Worm (Caenorhabditis elegans) whole organism, young adult: ENCODE results near the gene W02B3.4.

Experiments used
- C06A6.2 ChIP-seq: fragments of 200-800 bp; sonication (Bioruptor generic); conservative IDR thresholded peaks from 2 replicates; pipeline ENCODE4 v1.3.6; 2022; ENCODE audit warnings: missing genetic modification characterization, missing compliant biosample characterization
- D2030.7 ChIP-seq: fragments of 200-800 bp; sonication (Bioruptor generic); IDR thresholded peaks from 2 replicates; pipeline ENCODE4 v1.3.6; 2022; ENCODE audit warnings: missing genetic modification reagents, missing genetic modification characterization, missing compliant biosample characterization
- F37B4.10 ChIP-seq: fragments of 200-800 bp; sonication (Bioruptor generic); IDR thresholded peaks from 2 replicates; pipeline ENCODE4 v1.3.6; 2022; ENCODE audit warnings: missing genetic modification characterization, missing compliant biosample characterization
- Y53F4B.3 ChIP-seq: fragments of 200-800 bp; sonication (Bioruptor generic); IDR thresholded peaks from 2 replicates; pipeline ENCODE4 v1.3.6; 2022; ENCODE audit warnings: missing genetic modification reagents, missing genetic modification characterization, missing compliant biosample characterization
- Y56A3A.18 ChIP-seq: fragments of 200-800 bp; sonication (Bioruptor generic); IDR thresholded peaks from 2 replicates; pipeline ENCODE4 v1.3.6; 2022; ENCODE audit warnings: missing genetic modification reagents, missing genetic modification characterization, missing compliant biosample characterization
- Y79H2A.3 ChIP-seq: fragments of 200-800 bp; sonication (Bioruptor generic); conservative IDR thresholded peaks from 2 replicates; pipeline ENCODE4 v1.3.6; 2022; ENCODE audit warnings: missing genetic modification reagents, missing genetic modification characterization, missing compliant biosample characterization
- ZK185.1 ChIP-seq: sonication (generic microtip); optimal IDR thresholded peaks from 2 replicates; lab custom pipeline; 2016; ENCODE audit warnings: mild to moderate bottlenecking, missing genetic modification characterization, missing compliant biosample characterization; ENCODE audit not compliant: poor library complexity, severe bottlenecking
- aptf-3 ChIP-seq: fragments of 200-800 bp; sonication (Bioruptor generic); IDR thresholded peaks from 2 replicates; pipeline ENCODE4 v1.3.6; 2022; ENCODE audit warnings: missing genetic modification characterization, missing compliant biosample characterization
- ceh-100 ChIP-seq: fragments of 200-800 bp; sonication (Bioruptor generic); IDR thresholded peaks from 2 replicates; pipeline ENCODE4 v1.3.6; 2022; ENCODE audit warnings: missing genetic modification reagents, missing genetic modification characterization, missing compliant biosample characterization
- ceh-79 ChIP-seq: sonication (generic microtip); optimal IDR thresholded peaks from 2 replicates; lab custom pipeline; 2017; ENCODE audit warnings: mild to moderate bottlenecking, missing genetic modification characterization, missing compliant biosample characterization
- die-1 ChIP-seq: sonication (generic microtip); optimal IDR thresholded peaks from 2 replicates; lab custom pipeline; 2016; ENCODE audit warnings: missing genotype, mild to moderate bottlenecking, missing genetic modification characterization, missing compliant biosample characterization
- dpl-1 ChIP-seq: fragments of 150-350 bp; optimal IDR thresholded peaks from 2 replicates; lab custom pipeline; 2014; ENCODE audit warnings: missing biosample characterization, missing genetic modification reagents, missing genetic modification characterization
- efl-1 ChIP-seq: fragments of 150-350 bp; optimal IDR thresholded peaks from 2 replicates; lab custom pipeline; 2014; ENCODE audit warnings: missing biosample characterization, missing genetic modification reagents, missing genetic modification characterization
- hmg-1.2 ChIP-seq: fragments of 200-800 bp; sonication (Bioruptor generic); IDR thresholded peaks from 2 replicates; pipeline ENCODE4 v1.3.6; 2022; ENCODE audit warnings: missing genetic modification reagents, missing genetic modification characterization, missing compliant biosample characterization
- let-607 ChIP-seq, 2 experiments: fragments of 200-800 bp in 1 of 2; sonication (Bioruptor generic) in 1 of 2; sonication (generic microtip) in 1 of 2; optimal IDR thresholded peaks; 2 replicates each; lab custom pipeline; 2016 to 2018; ENCODE audit warnings: mild to moderate bottlenecking in 2 of 2, missing compliant biosample characterization in 2 of 2, missing genetic modification characterization in 2 of 2, moderate library complexity in 2 of 2, missing genotype in 1 of 2
- lsl-1 ChIP-seq: fragments of 200-800 bp; sonication (Bioruptor generic); optimal IDR thresholded peaks from 2 replicates; lab custom pipeline; 2018; ENCODE audit warnings: mild to moderate bottlenecking, missing genetic modification characterization, moderate library complexity, missing compliant biosample characterization
- madf-3 ChIP-seq: fragments of 200-800 bp; sonication (Bioruptor generic); IDR thresholded peaks from 2 replicates; pipeline ENCODE4 v1.3.6; 2022; ENCODE audit warnings: missing genetic modification reagents, missing genetic modification characterization, missing compliant biosample characterization
- madf-6 ChIP-seq: fragments of 200-800 bp; sonication (Bioruptor generic); IDR thresholded peaks from 2 replicates; pipeline ENCODE4 v1.3.6; 2022; ENCODE audit warnings: missing genetic modification reagents, missing genetic modification characterization, missing compliant biosample characterization
- nfya-2 ChIP-seq: fragments of 200-800 bp; sonication (Bioruptor generic); IDR thresholded peaks from 2 replicates; pipeline ENCODE4 v1.3.6; 2022; ENCODE audit warnings: missing genetic modification reagents, missing genetic modification characterization, missing compliant biosample characterization
- nhr-120 ChIP-seq: fragments of 200-800 bp; sonication (Bioruptor generic); IDR thresholded peaks from 2 replicates; pipeline ENCODE4 v1.3.6; 2022; ENCODE audit warnings: missing genetic modification characterization, missing compliant biosample characterization
- nhr-90 ChIP-seq: sonication (generic microtip); optimal IDR thresholded peaks from 2 replicates; lab custom pipeline; 2016; ENCODE audit warnings: missing genotype, mild to moderate bottlenecking, missing genetic modification characterization, missing compliant biosample characterization
- pbrm-1 ChIP-seq: fragments of 200-800 bp; sonication (Bioruptor generic); IDR thresholded peaks from 2 replicates; pipeline ENCODE4 v1.3.6; 2022; ENCODE audit warnings: missing genetic modification reagents, missing genetic modification characterization, missing compliant biosample characterization
- rpc-1 ChIP-seq, 2 experiments: fragments of 150-350 bp in 1 of 2; sonication (generic microtip) in 1 of 2; optimal IDR thresholded peaks; 2 replicates each; lab custom pipeline; 2014 to 2018; ENCODE audit warnings: missing biosample characterization in 1 of 2, missing genetic modification characterization in 1 of 2, missing genetic modification reagents in 1 of 2, missing genotype in 1 of 2
- snpc-1.1 ChIP-seq: sonication (generic microtip); optimal IDR thresholded peaks from 2 replicates; lab custom pipeline; 2017; ENCODE audit warnings: missing genetic modification characterization, mild to moderate bottlenecking, missing compliant biosample characterization, antibody characterized with exemption, moderate library complexity, missing genotype, missing genetic modification reagents; ENCODE audit not compliant: insufficient read depth
- snpc-3.4 ChIP-seq: sonication (generic microtip); optimal IDR thresholded peaks from 2 replicates; lab custom pipeline; 2017; ENCODE audit warnings: missing genetic modification characterization, mild to moderate bottlenecking, missing compliant biosample characterization, antibody characterized with exemption, moderate library complexity, missing genotype, missing genetic modification reagents
- sptf-2 ChIP-seq: fragments of 200-800 bp; sonication (Bioruptor generic); optimal IDR thresholded peaks from 2 replicates; lab custom pipeline; 2018; ENCODE audit warnings: mild to moderate bottlenecking, missing genetic modification characterization, missing compliant biosample characterization
- tbx-9 ChIP-seq: sonication (generic microtip); optimal IDR thresholded peaks from 2 replicates; lab custom pipeline; 2016; ENCODE audit warnings: borderline replicate concordance, missing genetic modification characterization, inconsistent platforms, missing compliant biosample characterization
- tlf-1 ChIP-seq: fragments of 200-800 bp; sonication (Bioruptor generic); optimal IDR thresholded peaks from 2 replicates; lab custom pipeline; 2018; ENCODE audit warnings: mild to moderate bottlenecking, missing genetic modification characterization, missing compliant biosample characterization
- xnd-1 ChIP-seq: sonication (generic microtip); optimal IDR thresholded peaks from 2 replicates; lab custom pipeline; 2016; ENCODE audit warnings: missing genotype, missing genetic modification reagents, missing genetic modification characterization, missing compliant biosample characterization
- ztf-22 ChIP-seq: fragments of 200-800 bp; sonication (Bioruptor generic); optimal IDR thresholded peaks from 2 replicates; lab custom pipeline; 2018; ENCODE audit warnings: mild to moderate bottlenecking, missing genetic modification characterization, moderate library complexity, missing compliant biosample characterization
- ztf-26 ChIP-seq: sonication (generic microtip); optimal IDR thresholded peaks from 2 replicates; lab custom pipeline; 2017; ENCODE audit warnings: missing genetic modification characterization, missing compliant biosample characterization

The W02B3.4 gene

DNA sequence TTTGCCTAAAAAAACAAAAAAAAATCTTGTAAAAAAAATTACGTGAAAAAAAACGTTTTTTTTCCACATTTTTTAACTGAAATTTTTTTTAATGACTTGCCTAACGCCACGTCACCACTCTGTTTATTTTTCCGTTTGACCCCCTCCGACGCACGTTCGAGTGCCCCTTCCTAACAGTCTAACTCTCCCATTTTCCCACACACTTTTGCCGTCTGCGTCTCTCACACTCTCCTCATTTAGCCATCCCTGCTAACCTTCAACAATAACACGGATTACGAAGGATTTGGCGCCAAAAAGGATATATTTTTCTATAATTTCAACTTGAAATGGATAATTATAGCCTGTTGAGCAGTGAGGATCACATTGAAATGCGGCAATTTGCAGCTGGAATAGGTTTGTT lies 36.0 kb downstream of the W02B3.4 start:
- TF ChIP-seq ceh-100 (no peak), hmg-1.2 (GFP tag; lab: Robert Waterston, UW) (peak; percentile 69; the same call in 1 of the 2 replicates), dpl-1 (no peak), madf-6 (GFP tag; lab: Robert Waterston, UW) (no peak), tbx-9 (tag; lab: Kevin White, UChicago) (no peak), Y79H2A.3 (GFP tag; lab: Robert Waterston, UW) (no peak), die-1 (tag; lab: Kevin White, UChicago) (no peak), let-607 (tag; optimal IDR thresholded peaks at IDR 0.05; lab: Kevin White, UChicago) (peak in 1 of 2 experiments; percentile 45), nhr-120 (GFP tag; lab: Robert Waterston, UW) (no peak), ztf-26 (tag; lab: Kevin White, UChicago) (no peak), snpc-3.4 (tag; lab: Kevin White, UChicago) (no peak)

DNA sequence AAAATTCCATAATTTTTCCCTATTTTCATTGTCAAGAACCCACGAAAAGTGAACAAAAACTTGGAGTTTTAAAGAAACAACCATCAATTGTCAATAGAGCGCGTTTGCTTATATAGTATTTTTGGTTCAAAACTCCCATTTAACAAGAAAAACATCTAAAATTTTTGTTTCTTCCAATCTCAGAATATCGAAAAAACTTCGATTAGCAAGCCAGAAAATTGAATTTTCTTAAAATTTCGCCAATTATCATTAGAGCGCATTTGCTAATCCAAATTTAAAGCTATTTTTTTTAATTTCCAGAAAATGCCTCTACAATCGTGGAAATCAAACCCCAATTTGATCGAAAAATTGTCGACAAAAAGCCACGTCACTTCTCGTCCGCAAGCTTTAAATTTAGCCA lies 36.8 kb downstream of the W02B3.4 start, which contains the start of gene orai-1:
TSS of gene orai-1 (plus strand) at position 301 of the 400 bp plus-strand sequence.
- no peak for TF ChIP-seq rpc-1 (optimal IDR thresholded peaks at IDR 0.05; lab: Kevin White, UChicago)
- TF ChIP-seq rpc-1 (tag; optimal IDR thresholded peaks at IDR 0.05; lab: Kevin White, UChicago), result no peak
- no peak for TF ChIP-seq ZK185.1 (tag; lab: Kevin White, UChicago)
- TF ChIP-seq aptf-3 (GFP tag; lab: Robert Waterston, UW), result no peak
- TF ChIP-seq C06A6.2 (GFP tag; lab: Robert Waterston, UW), result no peak
- no peak for TF ChIP-seq tlf-1 (GFP tag; lab: Kevin White, UChicago)
- TF ChIP-seq F37B4.10 (GFP tag; lab: Robert Waterston, UW), result no peak

DNA sequence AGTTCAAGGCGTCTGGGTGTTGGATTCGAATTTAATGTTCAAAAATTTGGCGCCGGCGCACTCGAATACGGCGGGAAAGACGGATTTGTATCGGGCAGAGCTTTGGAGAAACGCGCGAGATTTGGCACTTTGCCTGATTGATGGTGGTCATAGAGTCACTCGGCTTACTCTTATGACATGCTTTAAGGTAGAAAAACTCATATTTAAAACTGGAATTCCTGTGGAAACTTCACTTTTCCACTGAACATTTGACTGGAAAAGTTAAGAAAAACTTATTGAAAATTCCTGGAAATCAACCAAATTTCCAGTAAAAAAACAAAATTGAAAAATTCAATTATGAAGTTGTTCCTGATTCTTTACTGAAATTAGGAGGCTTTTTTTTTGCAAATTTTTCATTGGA lies 38.6 kb downstream of the W02B3.4 start:
- TF ChIP-seq nhr-90 (tag; lab: Kevin White, UChicago) (no peak), xnd-1 (tag; lab: Kevin White, UChicago) (no peak), pbrm-1 (GFP tag; lab: Robert Waterston, UW) (no peak)
- TF ChIP-seq, all 124 proteins: peak for 0

DNA sequence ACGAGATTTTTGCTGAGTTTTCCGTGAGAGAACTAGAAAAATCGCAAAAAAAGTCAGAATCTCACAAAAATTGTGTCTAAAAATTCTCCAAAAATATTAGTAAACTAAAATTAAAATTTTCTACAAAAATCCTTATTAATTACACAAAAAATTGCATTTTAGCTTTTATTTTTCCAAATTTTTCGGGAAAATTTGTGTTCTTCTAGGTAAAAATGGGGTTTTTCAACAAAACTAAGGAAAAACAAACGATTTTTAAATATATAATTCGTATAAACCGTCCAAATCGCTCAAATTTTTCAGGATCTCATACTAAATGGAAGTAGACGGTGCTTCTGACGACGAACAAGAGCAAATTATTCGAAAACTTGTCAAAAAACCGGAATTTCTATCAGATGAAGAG lies 41.5 kb downstream of the W02B3.4 start, which contains the start of gene W06E11.1:
TSS of gene W06E11.1 (plus strand) at position 301 of the 400 bp plus-strand sequence.
- no peak for TF ChIP-seq ztf-22 (GFP tag; lab: Kevin White, UChicago)
- no peak for TF ChIP-seq D2030.7 (GFP tag; lab: Robert Waterston, UW)
- no peak for TF ChIP-seq snpc-3.4 (tag; lab: Kevin White, UChicago)
- no peak for TF ChIP-seq Y53F4B.3 (GFP tag; lab: Robert Waterston, UW)
- no peak for TF ChIP-seq nfya-2 (GFP tag; lab: Robert Waterston, UW)
- no peak for TF ChIP-seq ceh-100
- TF ChIP-seq efl-1 (GFP tag; lab: Kevin White, UChicago), result no peak
- TF ChIP-seq sptf-2 (GFP tag; lab: Kevin White, UChicago), result no peak
- TF ChIP-seq ceh-79 (tag; lab: Kevin White, UChicago), result no peak
- no peak for TF ChIP-seq madf-3 (GFP tag; lab: Robert Waterston, UW)
- TF ChIP-seq lsl-1 (GFP tag; lab: Kevin White, UChicago), result no peak
- no peak for TF ChIP-seq snpc-1.1 (tag; lab: Kevin White, UChicago)
- no peak for TF ChIP-seq Y56A3A.18 (GFP tag; lab: Robert Waterston, UW)
- TF ChIP-seq tbx-9 (tag; lab: Kevin White, UChicago), result no peak
- TF ChIP-seq, all 124 proteins: peak for 0
